Worm (Caenorhabditis elegans): ENCODE results near the gene swt-7.

The swt-7 gene

DNA sequence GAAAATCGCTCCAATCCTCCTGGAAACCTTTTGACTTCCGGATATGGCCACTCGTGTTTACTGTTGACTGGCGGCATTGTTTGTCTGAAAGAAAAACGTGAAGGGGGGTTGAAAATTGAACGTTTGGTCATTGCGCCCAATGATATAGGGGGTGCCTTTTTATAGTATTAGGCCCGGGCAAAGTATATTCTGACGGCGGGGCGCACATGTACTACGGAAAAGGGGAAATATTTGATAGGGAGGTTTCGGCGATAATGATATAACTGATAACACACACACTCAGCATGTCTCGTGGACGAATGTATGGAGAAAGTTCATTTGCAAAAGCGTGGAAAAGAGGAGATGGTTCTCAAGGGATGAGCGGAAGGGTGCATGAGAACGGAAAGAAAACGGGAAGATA lies 3.0 kb downstream of the swt-7 start, which contains the start of gene cpt-4 (continued):
- TF ChIP-seq alr-1 (tag; optimal IDR thresholded peaks at IDR 0.05; ENCODE audit: borderline replicate concordance) (no peak), unc-86 (tag; optimal IDR thresholded peaks at IDR 0.05) (no peak), elt-2 (tag; optimal IDR thresholded peaks at IDR 0.05) (peak; percentile 79), dsc-1 (tag; optimal IDR thresholded peaks at IDR 0.05) (no peak), lin-14 (GFP tag; optimal IDR thresholded peaks at IDR 0.05) (peak; percentile 33), egl-13 (tag; optimal IDR thresholded peaks at IDR 0.05) (no peak), ceh-88 (GFP tag; IDR thresholded peaks at IDR 0.05) (no peak), egl-27 (tag; optimal IDR thresholded peaks at IDR 0.05) (no peak), mdl-1 (tag; optimal IDR thresholded peaks at IDR 0.05) (peak in 1 of 2 experiments; percentile 33), snpc-4 (tag; optimal IDR thresholded peaks at IDR 0.05) (no peak), dpl-1 (GFP tag; optimal IDR thresholded peaks at IDR 0.05) (no peak), nhr-77 (tag; optimal IDR thresholded peaks at IDR 0.05) (no peak), ztf-11 (tag; optimal IDR thresholded peaks at IDR 0.05) (no peak), lin-35 (GFP tag; optimal IDR thresholded peaks at IDR 0.05) (peak in 1 of 2 experiments; percentile 10), lir-3 (tag; optimal IDR thresholded peaks at IDR 0.05; ENCODE audit: poor library complexity) (no peak), nhr-237 (tag; optimal IDR thresholded peaks at IDR 0.05) (no peak)

DNA sequence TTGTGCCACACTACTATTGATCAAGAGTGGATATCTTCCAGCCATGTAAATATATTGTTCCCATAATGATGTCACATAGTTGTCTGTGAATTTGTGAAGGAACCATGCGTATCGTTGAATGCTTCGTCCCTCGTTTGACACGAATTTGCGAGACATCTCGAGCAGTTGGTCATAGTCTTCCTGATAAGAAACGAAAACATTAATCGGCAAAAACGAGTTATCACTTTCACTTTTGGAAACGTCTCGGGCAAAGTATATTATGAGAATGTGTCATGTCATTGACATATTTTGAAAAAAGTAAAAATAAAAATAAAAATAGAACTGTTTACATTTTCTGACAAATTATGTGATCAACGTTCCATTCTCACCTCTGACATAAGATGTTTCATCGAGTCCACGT lies 4.2 kb downstream of the swt-7 start:
- no peak for TF ChIP-seq lin-39 (tag; optimal IDR thresholded peaks at IDR 0.05)
- no peak for TF ChIP-seq ceh-88 (GFP tag; IDR thresholded peaks at IDR 0.05)
- TF ChIP-seq mdl-1 (tag; optimal IDR thresholded peaks at IDR 0.05), result no peak
- peak; percentile 72 for TF ChIP-seq elt-2 (tag; optimal IDR thresholded peaks at IDR 0.05)
- no peak for TF ChIP-seq Y116A8C.19 (tag; optimal IDR thresholded peaks at IDR 0.05; ENCODE audit: borderline replicate concordance)
- TF ChIP-seq blmp-1 (tag; optimal IDR thresholded peaks at IDR 0.05), result peak; percentile 47
- TF ChIP-seq lin-14 (GFP tag; optimal IDR thresholded peaks at IDR 0.05), result peak; percentile 11
- no peak for TF ChIP-seq mef-2 (tag; optimal IDR thresholded peaks at IDR 0.05)
- no peak for TF ChIP-seq unc-30 (tag; optimal IDR thresholded peaks at IDR 0.05)

DNA sequence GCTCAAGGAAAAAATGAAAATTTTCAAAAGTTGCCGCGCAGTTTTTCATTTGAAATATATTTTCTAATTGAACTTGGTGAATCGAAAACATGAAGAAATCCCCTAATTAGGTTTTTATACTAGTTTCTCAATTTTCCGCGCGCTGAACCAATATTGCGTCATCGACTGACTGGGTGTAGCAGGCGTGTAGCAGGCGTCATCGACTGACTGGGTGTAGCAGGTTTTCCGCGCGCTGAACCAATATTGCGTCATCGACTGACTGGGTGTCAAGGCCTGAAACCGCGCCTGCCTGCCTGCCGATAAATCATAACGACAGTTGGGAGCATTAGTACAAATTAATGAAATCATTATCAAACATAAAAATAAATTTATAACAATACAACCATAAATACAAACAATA lies 7.3 kb downstream of the swt-7 start:
- TF ChIP-seq fkh-4 (tag; optimal IDR thresholded peaks at IDR 0.05; ENCODE audit: borderline replicate concordance) (no peak), nhr-77 (tag; optimal IDR thresholded peaks at IDR 0.05) (no peak), F16B12.6 (tag; optimal IDR thresholded peaks at IDR 0.05) (no peak), ztf-4 (tag; optimal IDR thresholded peaks at IDR 0.05) (no peak), skn-1 (tag; optimal IDR thresholded peaks at IDR 0.05) (no peak), sox-4 (tag; optimal IDR thresholded peaks at IDR 0.05) (no peak), aly-2 (tag; optimal IDR thresholded peaks at IDR 0.05) (no peak), nhr-20 (tag; optimal IDR thresholded peaks at IDR 0.05) (no peak), irx-1 (tag; optimal IDR thresholded peaks at IDR 0.05) (no peak), grh-1 (GFP tag; IDR thresholded peaks at IDR 0.05) (no peak), nhr-84 (tag; optimal IDR thresholded peaks at IDR 0.05) (no peak), nhr-47 (tag; optimal IDR thresholded peaks at IDR 0.05) (no peak), pqm-1 (tag; optimal IDR thresholded peaks at IDR 0.05) (no peak), hlh-17 (GFP tag; optimal IDR thresholded peaks at IDR 0.05; ENCODE audit: borderline replicate concordance) (no peak), ceh-63 (GFP tag; optimal IDR thresholded peaks at IDR 0.05) (no peak)

DNA sequence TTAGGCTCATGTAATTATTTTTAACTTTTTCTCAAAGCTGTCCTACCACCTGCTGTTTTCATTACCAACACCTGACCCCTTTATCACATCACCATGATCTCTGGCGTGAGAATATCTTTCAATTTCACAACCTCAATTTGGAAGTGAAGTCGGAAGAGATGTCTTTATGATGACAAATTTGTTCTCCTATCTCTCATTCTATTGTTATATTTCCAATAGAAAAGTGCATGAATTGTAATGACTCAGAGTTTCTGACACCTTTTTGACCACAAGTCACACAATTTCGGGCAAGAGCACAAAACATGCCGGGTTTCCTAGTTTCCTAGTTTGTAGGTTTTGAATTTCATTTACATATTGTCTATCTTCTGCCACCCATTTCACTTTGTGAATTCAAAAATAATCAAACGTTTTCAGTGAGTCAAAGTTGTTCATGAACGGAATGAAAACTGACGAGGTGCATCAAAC lies 11.8 kb downstream of the swt-7 start, which contains the start of gene srr-4:
Gene srr-4 (plus strand): TSS at position 415 of the 465 bp plus-strand sequence.
- TF ChIP-seq nhr-76 (tag; optimal IDR thresholded peaks at IDR 0.05), result no peak
- TF ChIP-seq skn-1 (tag; optimal IDR thresholded peaks at IDR 0.05), result peak; percentile 79
- peak; percentile 20 for TF ChIP-seq nhr-71 (tag; optimal IDR thresholded peaks at IDR 0.05)
- TF ChIP-seq fkh-8 (tag; optimal IDR thresholded peaks at IDR 0.05), result peak; percentile 13

Data from whole organism, L1 larva.